1 fruit fly cellular context compared by ENCODE assay signal in genomic region chr3L:21034281-21035221, dm6.
A peak's percentile ranks its signal among the peaks of the same experiment; 100 is the strongest.
TF ChIP-seq lines count a peak whose summit lies in the region.

Gene siz (plus strand): TSS chr3L:21034535.

TF ChIP-seq in whole organism, embryonic, 481 proteins besides CTCF, POLR2A, EP300 and RAD21 (continued from another document and continues in another):
- TF ChIP-seq CG16779 (GFP tag; IDR thresholded peaks at IDR 0.05; lab: Robert Waterston, UW): no peak
- peak; percentile 31 for TF ChIP-seq wek (GFP tag; optimal IDR thresholded peaks at IDR 0.05; lab: Kevin White, UChicago)
- TF ChIP-seq CG7556 (GFP tag; optimal IDR thresholded peaks at IDR 0.05; lab: Kevin White, UChicago): peak; percentile 26
- TF ChIP-seq bsh (GFP tag; optimal IDR thresholded peaks at IDR 0.05; lab: Kevin White, UChicago): no peak
- TF ChIP-seq cato (GFP tag; optimal IDR thresholded peaks at IDR 0.05; lab: Kevin White, UChicago; ENCODE audit: borderline replicate concordance): no peak
- peak; percentile 55 for TF ChIP-seq BEAF-32 (GFP tag; optimal IDR thresholded peaks at IDR 0.05; lab: Kevin White, UChicago)
- peak; percentile 30; the same call in 1 of the 2 replicates for TF ChIP-seq ato (GFP tag; IDR thresholded peaks at IDR 0.05; lab: Robert Waterston, UW; ENCODE audit: partially characterized antibody)
- peak in 1 of 2 experiments; percentile 60 for TF ChIP-seq insv (GFP tag; optimal IDR thresholded peaks at IDR 0.05; lab: Kevin White, UChicago)
- peak; percentile 61; the same call in 1 of the 2 replicates for TF ChIP-seq amos (GFP tag; IDR thresholded peaks at IDR 0.05; lab: Robert Waterston, UW; ENCODE audit: partially characterized antibody)
- TF ChIP-seq crc (GFP tag; optimal IDR thresholded peaks at IDR 0.05; lab: Kevin White, UChicago): no peak
- peak; percentile 57 for TF ChIP-seq Ets97D (GFP tag; optimal IDR thresholded peaks at IDR 0.05; lab: Kevin White, UChicago)
- TF ChIP-seq row (GFP tag; IDR thresholded peaks at IDR 0.05; lab: Robert Waterston, UW): peak; percentile 58
- TF ChIP-seq CG7987 (GFP tag; optimal IDR thresholded peaks at IDR 0.05; lab: Kevin White, UChicago): peak; percentile 12
- peak; percentile 22 for TF ChIP-seq MTF-1 (GFP tag; optimal IDR thresholded peaks at IDR 0.05; lab: Kevin White, UChicago; ENCODE audit: borderline replicate concordance)
- TF ChIP-seq HmgZ (tag; optimal IDR thresholded peaks at IDR 0.05; lab: Kevin White, UChicago): peak; percentile 67
- TF ChIP-seq dati (GFP tag; IDR thresholded peaks at IDR 0.05; lab: Robert Waterston, UW): no peak
- TF ChIP-seq salm (tag; optimal IDR thresholded peaks at IDR 0.05; lab: Kevin White, UChicago): peak; percentile 5
- TF ChIP-seq CG15479 (GFP tag; optimal IDR thresholded peaks at IDR 0.05; lab: Kevin White, UChicago): peak; percentile 20
- peak; percentile 26; the same call in 1 of the 2 replicates for TF ChIP-seq ranshi (GFP tag; IDR thresholded peaks at IDR 0.05; lab: Robert Waterston, UW)
- peak; percentile 28 for TF ChIP-seq CG18262 (tag; optimal IDR thresholded peaks at IDR 0.05; lab: Kevin White, UChicago)
- peak; percentile 37; the same call in 1 of the 3 replicates for TF ChIP-seq CG17361 (GFP tag; IDR thresholded peaks at IDR 0.05; lab: Robert Waterston, UW)
- no peak for TF ChIP-seq pnt (GFP tag; optimal IDR thresholded peaks at IDR 0.05; lab: Kevin White, UChicago)
- TF ChIP-seq Eip74EF (GFP tag; optimal IDR thresholded peaks at IDR 0.05; lab: Kevin White, UChicago): peak in 1 of 2 experiments; percentile 22
- peak; percentile 60 for TF ChIP-seq CG10267 (tag; optimal IDR thresholded peaks at IDR 0.05; lab: Kevin White, UChicago)
- TF ChIP-seq B-H2 (GFP tag; optimal IDR thresholded peaks at IDR 0.05; lab: Kevin White, UChicago): peak; percentile 14
- peak; percentile 17 for TF ChIP-seq lilli (GFP tag; optimal IDR thresholded peaks at IDR 0.05; lab: Kevin White, UChicago)
- no peak for TF ChIP-seq az2 (GFP tag; optimal IDR thresholded peaks at IDR 0.05; lab: Kevin White, UChicago)
- no peak for TF ChIP-seq Blimp-1 (GFP tag; optimal IDR thresholded peaks at IDR 0.05; lab: Kevin White, UChicago)
- peak; percentile 9 for TF ChIP-seq CG30403 (GFP tag; optimal IDR thresholded peaks at IDR 0.05; lab: Kevin White, UChicago)
- peak; percentile 33 for TF ChIP-seq CG15011 (GFP tag; optimal IDR thresholded peaks at IDR 0.05; lab: Kevin White, UChicago)
- TF ChIP-seq Jarid2 (GFP tag; optimal IDR thresholded peaks at IDR 0.05; lab: Kevin White, UChicago): peak; percentile 94
- no peak for TF ChIP-seq TFAM (GFP tag; optimal IDR thresholded peaks at IDR 0.05; lab: Kevin White, UChicago)
- peak in 1 of 3 experiments; percentile 94 for TF ChIP-seq Stat92E (GFP tag; optimal IDR thresholded peaks at IDR 0.05; lab: Kevin White, UChicago)
- peak; percentile 50 for TF ChIP-seq CG2678 (tag; optimal IDR thresholded peaks at IDR 0.05; lab: Kevin White, UChicago)
- no peak for TF ChIP-seq CG14014 (GFP tag; IDR thresholded peaks at IDR 0.05; lab: Robert Waterston, UW)
- peak; percentile 97 for TF ChIP-seq Myb (GFP tag; optimal IDR thresholded peaks at IDR 0.05; lab: Kevin White, UChicago)
- TF ChIP-seq CG6765 (GFP tag; optimal IDR thresholded peaks at IDR 0.05; lab: Kevin White, UChicago): peak; percentile 14
- TF ChIP-seq CG31441 (GFP tag; IDR thresholded peaks at IDR 0.05; lab: Robert Waterston, UW): 0 out of 2 replicates have a peak, but pooled peaks have one; percentile 25
- 0 out of 2 replicates have a peak, but pooled peaks have one; percentile 26 for TF ChIP-seq sna (GFP tag; IDR thresholded peaks at IDR 0.05; lab: Robert Waterston, UW; ENCODE audit: partially characterized antibody)
- TF ChIP-seq Opbp (GFP tag; IDR thresholded peaks at IDR 0.05; lab: Robert Waterston, UW; ENCODE audit: partially characterized antibody): peak; percentile 46; the same call in 2 of the 3 replicates
- peak; percentile 2 for TF ChIP-seq kni (GFP tag; optimal IDR thresholded peaks at IDR 0.05; lab: Kevin White, UChicago)
- TF ChIP-seq Nf-YC (tag; optimal IDR thresholded peaks at IDR 0.05; lab: Kevin White, UChicago): peak; percentile 47
- peak; percentile 58 for TF ChIP-seq lab (GFP tag; optimal IDR thresholded peaks at IDR 0.05; lab: Kevin White, UChicago)
- no peak for TF ChIP-seq lov (optimal IDR thresholded peaks at IDR 0.05; lab: Kevin White, UChicago)
- TF ChIP-seq lov (GFP tag; IDR thresholded peaks at IDR 0.05; lab: Robert Waterston, UW): 0 out of 3 replicates have a peak, but pooled peaks have one; percentile 10
- TF ChIP-seq lmd (GFP tag; IDR thresholded peaks at IDR 0.05; lab: Robert Waterston, UW): no peak
- peak; percentile 26 for TF ChIP-seq Bteb2 (GFP tag; optimal IDR thresholded peaks at IDR 0.05; lab: Kevin White, UChicago)
- peak; percentile 24 for TF ChIP-seq nerfin-1 (tag; optimal IDR thresholded peaks at IDR 0.05; lab: Kevin White, UChicago)
- peak; percentile 43 for TF ChIP-seq CG15269 (tag; optimal IDR thresholded peaks at IDR 0.05; lab: Kevin White, UChicago)
- peak; percentile 34 for TF ChIP-seq CG12071 (GFP tag; optimal IDR thresholded peaks at IDR 0.05; lab: Kevin White, UChicago)
- TF ChIP-seq chif (GFP tag; optimal IDR thresholded peaks at IDR 0.05; lab: Kevin White, UChicago): peak in 1 of 2 experiments; percentile 15
- TF ChIP-seq Spps (tag; optimal IDR thresholded peaks at IDR 0.05; lab: Kevin White, UChicago): peak; percentile 22
- TF ChIP-seq gfzf (GFP tag; optimal IDR thresholded peaks at IDR 0.05; lab: Kevin White, UChicago): peak; percentile 91
- peak; percentile 21 for TF ChIP-seq Atf-2 (GFP tag; optimal IDR thresholded peaks at IDR 0.05; lab: Kevin White, UChicago)
- TF ChIP-seq CG17829 (tag; optimal IDR thresholded peaks at IDR 0.05; lab: Kevin White, UChicago): peak; percentile 43
- peak; percentile 51 for TF ChIP-seq ewg (GFP tag; optimal IDR thresholded peaks at IDR 0.05; lab: Kevin White, UChicago)
- TF ChIP-seq CG33557 (GFP tag; optimal IDR thresholded peaks at IDR 0.05; lab: Kevin White, UChicago): peak; percentile 48
- TF ChIP-seq CG42726 (GFP tag; IDR thresholded peaks at IDR 0.05; lab: Robert Waterston, UW; ENCODE audit: partially characterized antibody): 0 out of 2 replicates have a peak, but pooled peaks have one; percentile 55
- peak; percentile 98 for TF ChIP-seq CG9797 (GFP tag; optimal IDR thresholded peaks at IDR 0.05; lab: Kevin White, UChicago)
- peak; percentile 52 for TF ChIP-seq CG2116 (GFP tag; optimal IDR thresholded peaks at IDR 0.05; lab: Kevin White, UChicago)
- TF ChIP-seq HmgD (GFP tag; optimal IDR thresholded peaks at IDR 0.05; lab: Kevin White, UChicago): peak; percentile 17
- TF ChIP-seq Adf1 (GFP tag; IDR thresholded peaks at IDR 0.05; lab: Robert Waterston, UW): peak; percentile 12; the same call in 1 of the 2 replicates
- peak; percentile 29 for TF ChIP-seq grau (tag; optimal IDR thresholded peaks at IDR 0.05; lab: Kevin White, UChicago)
- peak; percentile 72 for TF ChIP-seq vvl (GFP tag; IDR thresholded peaks at IDR 0.05; lab: Robert Waterston, UW)
- peak; percentile 20 for TF ChIP-seq chn (GFP tag; optimal IDR thresholded peaks at IDR 0.05; lab: Kevin White, UChicago)
- TF ChIP-seq B-H1 (GFP tag; IDR thresholded peaks at IDR 0.05; lab: Robert Waterston, UW): no peak; the same call in 2 of the 3 replicates
- TF ChIP-seq CG13123 (GFP tag; optimal IDR thresholded peaks at IDR 0.05; lab: Kevin White, UChicago): no peak
- TF ChIP-seq CG2712 (tag; optimal IDR thresholded peaks at IDR 0.05; lab: Kevin White, UChicago): peak; percentile 58
- TF ChIP-seq CG12299 (tag; optimal IDR thresholded peaks at IDR 0.05; lab: Kevin White, UChicago): peak; percentile 24
- TF ChIP-seq Meics (GFP tag; optimal IDR thresholded peaks at IDR 0.05; lab: Kevin White, UChicago): peak; percentile 32
- TF ChIP-seq chinmo (GFP tag; IDR thresholded peaks at IDR 0.05; lab: Robert Waterston, UW; ENCODE audit: partially characterized antibody): peak; percentile 76; the same call in 1 of the 4 replicates
- TF ChIP-seq HLHmδ (GFP tag; optimal IDR thresholded peaks at IDR 0.05; lab: Kevin White, UChicago): peak; percentile 44
- peak; percentile 23 for TF ChIP-seq her (GFP tag; optimal IDR thresholded peaks at IDR 0.05; lab: Kevin White, UChicago)
- TF ChIP-seq CG1603 (tag; optimal IDR thresholded peaks at IDR 0.05; lab: Kevin White, UChicago): peak; percentile 62
- TF ChIP-seq E2f2 (GFP tag; IDR thresholded peaks at IDR 0.05; lab: Robert Waterston, UW): peak; percentile 77
- peak; percentile 84 for TF ChIP-seq Med (GFP tag; lab: Kevin White, UChicago)
- TF ChIP-seq CG3281 (GFP tag; optimal IDR thresholded peaks at IDR 0.05; lab: Kevin White, UChicago): peak; percentile 32
- no peak for TF ChIP-seq Elba2 (GFP tag; optimal IDR thresholded peaks at IDR 0.05; lab: Kevin White, UChicago)
- peak; percentile 26 for TF ChIP-seq gcm (GFP tag; optimal IDR thresholded peaks at IDR 0.05; lab: Kevin White, UChicago)
- TF ChIP-seq CG9437 (GFP tag; optimal IDR thresholded peaks at IDR 0.05; lab: Kevin White, UChicago): no peak
- TF ChIP-seq YL-1 (GFP tag; optimal IDR thresholded peaks at IDR 0.05; lab: Kevin White, UChicago): peak; percentile 48
- TF ChIP-seq CG18764 (GFP tag; optimal IDR thresholded peaks at IDR 0.05; lab: Kevin White, UChicago): no peak
- no peak for TF ChIP-seq CG33213 (GFP tag; optimal IDR thresholded peaks at IDR 0.05; lab: Kevin White, UChicago)
- TF ChIP-seq ftz-f1 (GFP tag; optimal IDR thresholded peaks at IDR 0.05; lab: Kevin White, UChicago): peak; percentile 33
- peak; percentile 94 for TF ChIP-seq Lhr (GFP tag; optimal IDR thresholded peaks at IDR 0.05; lab: Kevin White, UChicago)
- peak; percentile 8 for TF ChIP-seq CG10979 (tag; optimal IDR thresholded peaks at IDR 0.05; lab: Kevin White, UChicago)
- peak; percentile 56; the same call in 1 of the 3 replicates for TF ChIP-seq CG6791 (GFP tag; IDR thresholded peaks at IDR 0.05; lab: Robert Waterston, UW; ENCODE audit: partially characterized antibody)
- TF ChIP-seq CG10462 (GFP tag; optimal IDR thresholded peaks at IDR 0.05; lab: Kevin White, UChicago): no peak
- TF ChIP-seq CG13287 (GFP tag; IDR thresholded peaks at IDR 0.05; lab: Robert Waterston, UW; ENCODE audit: partially characterized antibody): peak; percentile 42; the same call in 1 of the 2 replicates
- TF ChIP-seq CG13775 (GFP tag; optimal IDR thresholded peaks at IDR 0.05; lab: Kevin White, UChicago): peak; percentile 38
- peak; percentile 18; the same call in 1 of the 3 replicates for TF ChIP-seq so (GFP tag; IDR thresholded peaks at IDR 0.05; lab: Robert Waterston, UW)
- TF ChIP-seq schlank (tag; optimal IDR thresholded peaks at IDR 0.05; lab: Kevin White, UChicago): no peak
- TF ChIP-seq CG15601 (tag; optimal IDR thresholded peaks at IDR 0.05; lab: Kevin White, UChicago): peak; percentile 49
- TF ChIP-seq Dll (GFP tag; IDR thresholded peaks at IDR 0.05; lab: Robert Waterston, UW; ENCODE audit: partially characterized antibody): peak; percentile 32; the same call in 1 of the 4 replicates
- 0 out of 2 replicates have a peak, but pooled peaks have one; percentile 9 for TF ChIP-seq NFAT (GFP tag; IDR thresholded peaks at IDR 0.05; lab: Robert Waterston, UW)
- TF ChIP-seq caup (GFP tag; optimal IDR thresholded peaks at IDR 0.05; lab: Kevin White, UChicago; ENCODE audit: severe bottlenecking): peak; percentile 54
- no peak for TF ChIP-seq CG30431 (GFP tag; optimal IDR thresholded peaks at IDR 0.05; lab: Kevin White, UChicago)
- 0 out of 2 replicates have a peak, but pooled peaks have one; percentile 5 for TF ChIP-seq aop (GFP tag; IDR thresholded peaks at IDR 0.05; lab: Robert Waterston, UW)
- no peak for TF ChIP-seq cg (GFP tag; optimal IDR thresholded peaks at IDR 0.05; lab: Kevin White, UChicago)
- 0 out of 2 replicates have a peak, but pooled peaks have one; percentile 24 for TF ChIP-seq Atf6 (GFP tag; IDR thresholded peaks at IDR 0.05; lab: Robert Waterston, UW)
- no peak for TF ChIP-seq Hey (tag; optimal IDR thresholded peaks at IDR 0.05; lab: Kevin White, UChicago)
- peak; percentile 16 for TF ChIP-seq zen (tag; optimal IDR thresholded peaks at IDR 0.05; lab: Kevin White, UChicago)
- TF ChIP-seq kah (GFP tag; optimal IDR thresholded peaks at IDR 0.05; lab: Kevin White, UChicago): peak; percentile 55
- TF ChIP-seq CG17186 (GFP tag; optimal IDR thresholded peaks at IDR 0.05; lab: Kevin White, UChicago): peak; percentile 43
- TF ChIP-seq nom (GFP tag; optimal IDR thresholded peaks at IDR 0.05; lab: Kevin White, UChicago): peak; percentile 72
- TF ChIP-seq CG6683 (GFP tag; optimal IDR thresholded peaks at IDR 0.05; lab: Kevin White, UChicago): peak; percentile 8
- TF ChIP-seq gsb-n (tag; optimal IDR thresholded peaks at IDR 0.05; lab: Kevin White, UChicago): peak; percentile 45
- peak; percentile 43 for TF ChIP-seq CG10147 (GFP tag; optimal IDR thresholded peaks at IDR 0.05; lab: Kevin White, UChicago)
- no peak for TF ChIP-seq Gsc (GFP tag; IDR thresholded peaks at IDR 0.05; lab: Robert Waterston, UW)
- peak; percentile 29; the same call in 1 of the 2 replicates for TF ChIP-seq hbn (GFP tag; IDR thresholded peaks at IDR 0.05; lab: Robert Waterston, UW; ENCODE audit: partially characterized antibody)
- TF ChIP-seq peb (GFP tag; IDR thresholded peaks at IDR 0.05; lab: Robert Waterston, UW): no peak
- peak; percentile 82 for TF ChIP-seq crol (GFP tag; IDR thresholded peaks at IDR 0.05; lab: Robert Waterston, UW)
- peak; percentile 79 for TF ChIP-seq CG12155 (GFP tag; optimal IDR thresholded peaks at IDR 0.05; lab: Kevin White, UChicago)
- TF ChIP-seq gro (GFP tag; optimal IDR thresholded peaks at IDR 0.05; lab: Kevin White, UChicago): peak; percentile 25
- TF ChIP-seq CG30020 (tag; optimal IDR thresholded peaks at IDR 0.05; lab: Kevin White, UChicago): peak; percentile 35
- TF ChIP-seq bcd (GFP tag; optimal IDR thresholded peaks at IDR 0.05; lab: Kevin White, UChicago): peak; percentile 5
- TF ChIP-seq CG7357 (GFP tag; IDR thresholded peaks at IDR 0.05; lab: Robert Waterston, UW): no peak
- TF ChIP-seq CG1832 (GFP tag; optimal IDR thresholded peaks at IDR 0.05; lab: Kevin White, UChicago): peak; percentile 8
- peak; percentile 90 for TF ChIP-seq pzg (GFP tag; optimal IDR thresholded peaks at IDR 0.05; lab: Kevin White, UChicago)
- no peak for TF ChIP-seq D19B (GFP tag; optimal IDR thresholded peaks at IDR 0.05; lab: Kevin White, UChicago)
- TF ChIP-seq CG11696 (GFP tag; IDR thresholded peaks at IDR 0.05; lab: Robert Waterston, UW): no peak
- TF ChIP-seq CG11398 (GFP tag; optimal IDR thresholded peaks at IDR 0.05; lab: Kevin White, UChicago): no peak
- peak; percentile 8 for TF ChIP-seq CG8290 (GFP tag; optimal IDR thresholded peaks at IDR 0.05; lab: Kevin White, UChicago)
- peak in 1 of 2 experiments; percentile 65 for TF ChIP-seq CG8290 (tag; optimal IDR thresholded peaks at IDR 0.05; lab: Kevin White, UChicago)
